Worm (Caenorhabditis elegans) whole organism, L2 larva: ENCODE measurements around the gene rig-3.

Source experiments
- ceh-16 ChIP-seq: fragments of 150-350 bp; optimal IDR thresholded peaks from 2 replicates; lab custom pipeline; 2014; ENCODE audit warnings: missing biosample characterization, missing genetic modification characterization
- fos-1 ChIP-seq: fragments of 150-350 bp; optimal IDR thresholded peaks from 2 replicates; lab custom pipeline; 2014; ENCODE audit warnings: missing biosample characterization, missing genetic modification characterization
- lin-11 ChIP-seq: fragments of 150-350 bp; sonication (generic microtip); optimal IDR thresholded peaks from 2 replicates; lab custom pipeline; 2014; ENCODE audit warnings: missing biosample characterization, missing genetic modification characterization, inconsistent platforms, mixed read lengths
- lin-39 ChIP-seq: fragments of 150-350 bp; optimal IDR thresholded peaks from 2 replicates; lab custom pipeline; 2014; ENCODE audit warnings: missing biosample characterization, missing genetic modification reagents, missing genetic modification characterization
- nhr-12 ChIP-seq: fragments of 150-350 bp; optimal IDR thresholded peaks from 2 replicates; lab custom pipeline; 2014; ENCODE audit warnings: missing biosample characterization, missing genetic modification characterization
- nhr-237 ChIP-seq: fragments of 150-350 bp; optimal IDR thresholded peaks from 2 replicates; lab custom pipeline; 2014; ENCODE audit warnings: missing biosample characterization, missing genetic modification characterization
- nhr-77 ChIP-seq: fragments of 150-350 bp; optimal IDR thresholded peaks from 2 replicates; lab custom pipeline; 2014; ENCODE audit warnings: missing biosample characterization, missing genetic modification characterization
- zag-1 ChIP-seq: fragments of 150-350 bp; optimal IDR thresholded peaks from 2 replicates; lab custom pipeline; 2014; ENCODE audit warnings: missing biosample characterization, missing genetic modification characterization
- ztf-11 ChIP-seq: sonication (generic microtip); optimal IDR thresholded peaks from 2 replicates; lab custom pipeline; 2017; ENCODE audit warnings: missing biosample characterization, missing genetic modification characterization

DNA sequence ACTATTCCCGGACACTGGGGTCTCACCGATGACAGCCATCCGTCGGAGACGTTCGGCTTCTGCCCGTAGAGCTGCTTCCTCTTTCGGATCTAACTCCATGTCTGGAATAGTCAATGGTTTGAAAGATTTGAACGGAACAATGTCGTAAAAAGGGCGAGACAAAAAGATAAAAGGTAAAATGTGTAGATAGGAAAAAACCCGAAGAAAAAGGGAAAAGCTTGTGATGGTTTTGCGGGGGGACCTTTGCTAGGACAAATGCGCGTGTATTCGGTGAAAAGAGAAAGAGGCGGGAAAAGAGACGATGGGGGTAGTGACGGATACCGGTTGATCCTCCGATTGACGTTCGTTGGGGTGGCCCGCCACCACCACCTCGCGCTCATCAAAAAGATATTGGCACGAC is 24.0 kb downstream of the rig-3 start, which contains the start of gene col-173:
- TF ChIP-seq fos-1 (tag; lab: Kevin White, UChicago) (no peak), ztf-11 (tag; lab: Kevin White, UChicago) (no peak), ceh-16 (tag; lab: Kevin White, UChicago) (no peak), lin-11 (tag; lab: Kevin White, UChicago) (no peak), zag-1 (tag; lab: Kevin White, UChicago) (no peak), nhr-77 (tag; lab: Kevin White, UChicago) (no peak), nhr-12 (no peak), nhr-237 (tag; lab: Kevin White, UChicago) (no peak), lin-39 (tag; lab: Kevin White, UChicago) (no peak)
